Worm (Caenorhabditis elegans): Measurements from ENCODE around the gene F19G12.11.

The F19G12.11 gene

ce11 chrX:1381565-1381964 is 44.8 kb downstream of the F19G12.11 start, which contains the start of gene F56C3.10:
F56C3.10 (minus strand) TSS chrX:1381665.
- no peak for TF ChIP-seq ztf-29 (GFP tag; IDR thresholded peaks at IDR 0.05)
- TF ChIP-seq tab-1 (GFP tag; IDR thresholded peaks at IDR 0.05) = no peak
- TF ChIP-seq cog-1 (tag; optimal IDR thresholded peaks at IDR 0.05) = no peak
- TF ChIP-seq ref-1 (GFP tag; conservative IDR thresholded peaks at IDR 0.05) = no peak
- TF ChIP-seq med-1 (GFP tag; optimal IDR thresholded peaks at IDR 0.05; ENCODE audit: insufficient read depth) = no peak
- no peak for TF ChIP-seq T22C8.4 (GFP tag; IDR thresholded peaks at IDR 0.05)
- TF ChIP-seq klf-2 (GFP tag; conservative IDR thresholded peaks at IDR 0.05) = no peak

DNA sequence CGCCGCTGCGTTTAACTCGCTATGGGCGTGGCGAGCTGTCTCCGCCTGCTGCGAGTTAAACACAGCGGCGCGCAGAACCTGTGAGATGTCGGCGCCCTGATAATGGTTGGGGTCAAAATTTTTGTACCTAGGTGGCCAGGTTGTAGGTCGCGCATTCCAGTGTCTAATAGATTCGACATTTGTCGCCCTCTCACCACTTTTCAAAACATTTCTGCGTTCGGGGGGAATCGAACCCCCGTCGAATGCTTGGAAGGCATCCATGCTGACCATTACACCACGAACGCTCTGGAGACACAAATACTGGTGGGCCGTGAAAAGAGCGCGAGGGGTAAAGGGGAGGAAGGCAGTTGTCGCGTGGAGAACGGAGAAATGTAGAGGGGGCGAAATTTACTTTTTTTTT is 46.9 kb downstream of the F19G12.11 start:
- TF ChIP-seq ztf-23 (GFP tag; IDR thresholded peaks at IDR 0.05) (peak; percentile 93), ztf-29 (GFP tag; IDR thresholded peaks at IDR 0.05) (peak; percentile 91), tab-1 (GFP tag; IDR thresholded peaks at IDR 0.05) (peak; percentile 94), med-1 (GFP tag; optimal IDR thresholded peaks at IDR 0.05; ENCODE audit: insufficient read depth) (peak; percentile 59), T22C8.4 (GFP tag; IDR thresholded peaks at IDR 0.05) (peak; percentile 91), flt-1 (GFP tag; IDR thresholded peaks at IDR 0.05) (peak; percentile 94), cog-1 (tag; optimal IDR thresholded peaks at IDR 0.05) (peak; percentile 81), klf-2 (GFP tag; conservative IDR thresholded peaks at IDR 0.05) (peak; percentile 92), ref-1 (GFP tag; conservative IDR thresholded peaks at IDR 0.05) (peak; percentile 86)
